Worm (Caenorhabditis elegans) whole organism, late embryonic: ENCODE data around the gene pqn-78.
A peak's percentile ranks its signal among the peaks of the same experiment; 100 is the strongest.

ENCODE experiments used
- C08G9.2 ChIP-seq: sonication (generic microtip); optimal IDR thresholded peaks from 2 replicates; lab custom pipeline; 2016; ENCODE audit warnings: mild to moderate bottlenecking, missing genetic modification characterization, moderate library complexity, missing compliant biosample characterization
- F13H6.1 ChIP-seq: sonication (generic microtip); optimal IDR thresholded peaks from 2 replicates; lab custom pipeline; 2016; ENCODE audit warnings: missing genetic modification characterization, missing compliant biosample characterization
- T23F11.4 ChIP-seq: fragments of 200-800 bp; sonication (Bioruptor generic); optimal IDR thresholded peaks from 2 replicates; lab custom pipeline; 2018; ENCODE audit warnings: mild to moderate bottlenecking, missing genetic modification characterization, missing compliant biosample characterization
- Y22D7AL.16 ChIP-seq: sonication (generic microtip); optimal IDR thresholded peaks from 2 replicates; lab custom pipeline; 2016; ENCODE audit warnings: missing genetic modification characterization, missing compliant biosample characterization
- ama-1 ChIP-seq: fragments of 150-350 bp; optimal IDR thresholded peaks from 2 replicates; lab custom pipeline; 2014
- ceh-14 ChIP-seq: sonication (generic microtip); optimal IDR thresholded peaks from 2 replicates; lab custom pipeline; 2016; ENCODE audit warnings: missing genotype, missing genetic modification characterization, missing compliant biosample characterization
- ceh-19 ChIP-seq: fragments of 200-800 bp; sonication (Bioruptor generic); optimal IDR thresholded peaks from 2 replicates; lab custom pipeline; 2018; ENCODE audit warnings: mild to moderate bottlenecking, missing genetic modification characterization, missing compliant biosample characterization
- ceh-22 ChIP-seq: sonication (generic microtip); optimal IDR thresholded peaks from 2 replicates; lab custom pipeline; 2017; ENCODE audit warnings: missing biosample characterization, missing genetic modification characterization
- ceh-34 ChIP-seq: sonication (generic microtip); optimal IDR thresholded peaks from 2 replicates; lab custom pipeline; 2016; ENCODE audit warnings: mild to moderate bottlenecking, missing genetic modification characterization, missing compliant biosample characterization
- ceh-45 ChIP-seq: fragments of 200-800 bp; sonication (Bioruptor generic); IDR thresholded peaks from 2 replicates; pipeline ENCODE4 v1.3.6; 2022; ENCODE audit warnings: missing genetic modification reagents, missing genetic modification characterization, missing compliant biosample characterization
- ceh-48 ChIP-seq: sonication (generic microtip); optimal IDR thresholded peaks from 2 replicates; lab custom pipeline; 2016; ENCODE audit warnings: missing genetic modification characterization, inconsistent platforms, missing compliant biosample characterization
- ceh-6 ChIP-seq: fragments of 200-800 bp; sonication (Bioruptor generic); optimal IDR thresholded peaks from 2 replicates; lab custom pipeline; 2018; ENCODE audit warnings: mild to moderate bottlenecking, missing genetic modification characterization, missing compliant biosample characterization
- ceh-9 ChIP-seq: sonication (generic microtip); optimal IDR thresholded peaks from 2 replicates; lab custom pipeline; 2016; ENCODE audit warnings: mild to moderate bottlenecking, missing genetic modification characterization, inconsistent platforms, missing compliant biosample characterization
- che-1 ChIP-seq: sonication (generic microtip); optimal IDR thresholded peaks from 2 replicates; lab custom pipeline; 2016; ENCODE audit warnings: mild to moderate bottlenecking, missing genetic modification characterization, missing compliant biosample characterization
- dmd-4 ChIP-seq: sonication (generic microtip); optimal IDR thresholded peaks from 2 replicates; lab custom pipeline; 2016; ENCODE audit warnings: borderline replicate concordance, missing genetic modification characterization, missing compliant biosample characterization
- dve-1 ChIP-seq: sonication (generic microtip); optimal IDR thresholded peaks from 2 replicates; lab custom pipeline; 2017; ENCODE audit warnings: antibody characterized with exemption, mild to moderate bottlenecking, missing genetic modification characterization, missing compliant biosample characterization
- elt-2 ChIP-seq: sonication (generic microtip); optimal IDR thresholded peaks from 2 replicates; lab custom pipeline; 2016; ENCODE audit warnings: missing genetic modification reagents, missing genetic modification characterization, missing compliant biosample characterization
- ets-4 ChIP-seq: sonication (generic microtip); optimal IDR thresholded peaks from 2 replicates; lab custom pipeline; 2016; ENCODE audit warnings: missing genetic modification characterization, missing compliant biosample characterization
- eyg-1 ChIP-seq: sonication (generic microtip); optimal IDR thresholded peaks from 2 replicates; lab custom pipeline; 2016; ENCODE audit warnings: missing genotype, missing genetic modification characterization, missing compliant biosample characterization
- fkh-6 ChIP-seq: sonication (generic microtip); optimal IDR thresholded peaks from 2 replicates; lab custom pipeline; 2016; ENCODE audit warnings: missing genetic modification characterization, missing compliant biosample characterization
- hlh-15 ChIP-seq: sonication (generic microtip); optimal IDR thresholded peaks from 2 replicates; lab custom pipeline; 2016; ENCODE audit warnings: missing genetic modification characterization, missing compliant biosample characterization
- hlh-30 ChIP-seq: sonication (generic microtip); optimal IDR thresholded peaks from 2 replicates; lab custom pipeline; 2017; ENCODE audit warnings: antibody characterized with exemption, missing genetic modification characterization, missing compliant biosample characterization; ENCODE audit not compliant: insufficient read depth
- hlh-6 ChIP-seq: sonication (generic microtip); optimal IDR thresholded peaks from 2 replicates; lab custom pipeline; 2016; ENCODE audit warnings: missing genotype, missing genetic modification characterization, missing compliant biosample characterization
- hlh-8 ChIP-seq: sonication (generic microtip); optimal IDR thresholded peaks from 2 replicates; lab custom pipeline; 2016; ENCODE audit warnings: missing genotype, missing genetic modification characterization, missing compliant biosample characterization
- lin-11 ChIP-seq: fragments of 200-800 bp; sonication (Bioruptor generic); optimal IDR thresholded peaks from 2 replicates; lab custom pipeline; 2018; ENCODE audit warnings: mild to moderate bottlenecking, missing genetic modification characterization, missing compliant biosample characterization
- madf-2 ChIP-seq: sonication (generic microtip); optimal IDR thresholded peaks from 2 replicates; lab custom pipeline; 2017; ENCODE audit warnings: missing genetic modification characterization, missing compliant biosample characterization
- mec-3 ChIP-seq: sonication (generic microtip); optimal IDR thresholded peaks from 2 replicates; lab custom pipeline; 2016; ENCODE audit warnings: borderline replicate concordance, missing genetic modification characterization, missing compliant biosample characterization
- npax-4 ChIP-seq: sonication (generic microtip); optimal IDR thresholded peaks from 2 replicates; lab custom pipeline; 2016; ENCODE audit warnings: missing genetic modification characterization, missing compliant biosample characterization
- pag-3 ChIP-seq: sonication (generic microtip); optimal IDR thresholded peaks from 2 replicates; lab custom pipeline; 2016; ENCODE audit warnings: missing compliant biosample characterization, missing genetic modification characterization, borderline replicate concordance
- pat-9 ChIP-seq: fragments of 200-800 bp; sonication (Bioruptor generic); optimal IDR thresholded peaks from 2 replicates; lab custom pipeline; 2018; ENCODE audit warnings: mild to moderate bottlenecking, missing genetic modification characterization, moderate library complexity, missing compliant biosample characterization
- pax-1 ChIP-seq: fragments of 150-350 bp; optimal IDR thresholded peaks from 2 replicates; lab custom pipeline; 2014; ENCODE audit warnings: missing biosample characterization, missing genetic modification characterization
- pha-2 ChIP-seq: sonication (generic microtip); optimal IDR thresholded peaks from 2 replicates; lab custom pipeline; 2017; ENCODE audit warnings: mild to moderate bottlenecking, missing genetic modification characterization, missing compliant biosample characterization
- pqm-1 ChIP-seq: sonication (generic microtip); optimal IDR thresholded peaks from 2 replicates; lab custom pipeline; 2016; ENCODE audit warnings: missing genetic modification characterization, missing compliant biosample characterization
- pros-1 ChIP-seq: fragments of 150-350 bp; optimal IDR thresholded peaks from 2 replicates; lab custom pipeline; 2014; ENCODE audit warnings: missing biosample characterization, missing genetic modification reagents, missing genetic modification characterization
- sdc-2 ChIP-seq: sonication (generic microtip); optimal IDR thresholded peaks from 2 replicates; lab custom pipeline; 2016; ENCODE audit warnings: missing genotype, missing genetic modification characterization, missing compliant biosample characterization
- sox-2 ChIP-seq: fragments of 200-800 bp; sonication (Bioruptor generic); IDR thresholded peaks from 2 replicates; pipeline ENCODE4 v1.3.6; 2022; ENCODE audit warnings: missing genetic modification reagents, missing genetic modification characterization, missing compliant biosample characterization
- sox-4 ChIP-seq: sonication (generic microtip); optimal IDR thresholded peaks from 2 replicates; lab custom pipeline; 2017; ENCODE audit warnings: mild to moderate bottlenecking, missing genetic modification characterization, inconsistent platforms, missing compliant biosample characterization
- syd-9 ChIP-seq: sonication (generic microtip); optimal IDR thresholded peaks from 2 replicates; lab custom pipeline; 2016; ENCODE audit warnings: mild to moderate bottlenecking, missing genetic modification characterization, moderate library complexity, missing compliant biosample characterization
- tbx-2 ChIP-seq: sonication (generic microtip); optimal IDR thresholded peaks from 2 replicates; lab custom pipeline; 2016; ENCODE audit warnings: missing genetic modification characterization, missing compliant biosample characterization
- tbx-7 ChIP-seq: sonication (generic microtip); optimal IDR thresholded peaks from 2 replicates; lab custom pipeline; 2016; ENCODE audit warnings: missing genotype, missing genetic modification characterization, missing compliant biosample characterization
- ttx-3 ChIP-seq: sonication (generic microtip); optimal IDR thresholded peaks from 2 replicates; lab custom pipeline; 2016; ENCODE audit warnings: missing genetic modification reagents, missing genetic modification characterization, missing compliant biosample characterization
- unc-3 ChIP-seq, 2 experiments: fragments of 200-800 bp in 1 of 2; sonication (Bioruptor generic) in 1 of 2; sonication (generic microtip) in 1 of 2; conservative IDR thresholded peaks in 1 of 2; optimal IDR thresholded peaks in 1 of 2; 2 replicates each; pipeline versions ENCODE4 v1.3.6 to Lab custom; 2016 to 2022; ENCODE audit warnings: missing compliant biosample characterization in 2 of 2, missing genetic modification characterization in 2 of 2, missing genetic modification reagents in 1 of 2
- unc-55 ChIP-seq: sonication (generic microtip); optimal IDR thresholded peaks from 2 replicates; lab custom pipeline; 2017; ENCODE audit warnings: missing biosample characterization, missing genetic modification reagents, missing genetic modification characterization
- zip-5 ChIP-seq: sonication (generic microtip); optimal IDR thresholded peaks from 2 replicates; lab custom pipeline; 2016; ENCODE audit warnings: missing genetic modification characterization, missing compliant biosample characterization
- ztf-16 ChIP-seq: sonication (generic microtip); optimal IDR thresholded peaks from 2 replicates; lab custom pipeline; 2017; ENCODE audit warnings: missing genetic modification characterization, missing compliant biosample characterization

Gene pqn-78

DNA sequence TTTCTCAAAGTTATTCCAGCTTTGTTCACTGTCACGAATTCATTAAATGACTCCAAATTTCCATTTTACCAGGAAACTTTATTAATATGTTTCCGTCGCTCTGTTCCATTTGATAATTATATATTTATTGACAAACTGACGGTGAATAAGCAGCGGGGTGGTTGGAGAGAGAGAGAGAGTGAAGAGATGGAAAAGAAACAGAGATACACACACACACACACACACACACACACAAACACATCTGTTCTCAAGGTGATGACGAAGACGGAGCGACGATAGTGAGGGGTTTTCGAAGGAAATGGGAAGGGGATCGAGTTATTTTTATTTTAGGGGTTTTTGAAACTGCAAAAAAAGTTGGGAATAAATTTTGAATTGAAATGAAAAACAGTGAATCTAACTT lies 21.0 kb downstream of the pqn-78 start (continued):
- TF ChIP-seq pag-3 (tag; lab: Kevin White, UChicago) = no peak
- no peak for TF ChIP-seq hlh-30 (tag; lab: Kevin White, UChicago)
- peak; percentile 21 for TF ChIP-seq tbx-2 (tag; lab: Kevin White, UChicago)
- TF ChIP-seq pha-2 (tag; lab: Kevin White, UChicago) = no peak
- TF ChIP-seq che-1 = no peak
- TF ChIP-seq T23F11.4 (GFP tag; lab: Kevin White, UChicago) = no peak

- no peak for TF ChIP-seq che-1
- no peak for TF ChIP-seq tbx-2 (tag; lab: Kevin White, UChicago)
- TF ChIP-seq sox-4 (tag; lab: Kevin White, UChicago) = no peak
- no peak for TF ChIP-seq dmd-4 (tag; lab: Kevin White, UChicago)
- no peak for TF ChIP-seq zip-5
Measured at ce11 chrIV:15572106-15572505, 22.7 kb downstream of the pqn-78 start.

- TF ChIP-seq sdc-2 (tag; lab: Kevin White, UChicago) = no peak
- TF ChIP-seq syd-9 = no peak
- no peak for TF ChIP-seq pha-2 (tag; lab: Kevin White, UChicago)
- TF ChIP-seq mec-3 (tag; lab: Kevin White, UChicago) = no peak
- no peak for TF ChIP-seq ceh-45 (GFP tag; lab: Robert Waterston, UW)
- no peak for TF ChIP-seq ceh-9 (tag; lab: Kevin White, UChicago)
- no peak for TF ChIP-seq hlh-15 (tag; lab: Kevin White, UChicago)
- TF ChIP-seq ceh-14 (tag; lab: Kevin White, UChicago) = no peak
- TF ChIP-seq dve-1 = no peak
- no peak for TF ChIP-seq ets-4 (tag; lab: Kevin White, UChicago)
- TF ChIP-seq dmd-4 (tag; lab: Kevin White, UChicago) = no peak
- no peak for TF ChIP-seq ceh-6 (GFP tag; lab: Kevin White, UChicago)
Measured at ce11 chrIV:15571652-15572051, 23.2 kb downstream of the pqn-78 start.

ce11 chrIV:15570770-15571169 lies 24.1 kb downstream of the pqn-78 start:
- TF ChIP-seq pax-1 (tag; lab: Kevin White, UChicago) (peak; percentile 78), fkh-6 (tag; lab: Kevin White, UChicago) (peak; percentile 38), lin-11 (tag; lab: Kevin White, UChicago) (no peak), ceh-19 (GFP tag; lab: Kevin White, UChicago) (no peak), ceh-22 (tag; lab: Kevin White, UChicago) (no peak), Y22D7AL.16 (tag; lab: Kevin White, UChicago) (no peak), ceh-34 (tag; lab: Kevin White, UChicago) (peak; percentile 75), tbx-2 (tag; lab: Kevin White, UChicago) (peak; percentile 78), dve-1 (peak; percentile 43), npax-4 (tag; lab: Kevin White, UChicago) (no peak), hlh-8 (tag; lab: Kevin White, UChicago) (peak; percentile 14), hlh-15 (tag; lab: Kevin White, UChicago) (no peak), pat-9 (tag; lab: Kevin White, UChicago) (no peak), unc-55 (GFP tag; lab: Kevin White, UChicago) (peak; percentile 99), eyg-1 (tag; lab: Kevin White, UChicago) (no peak), hlh-6 (tag; lab: Kevin White, UChicago) (no peak), ets-4 (tag; lab: Kevin White, UChicago) (peak; percentile 47), tbx-7 (tag; lab: Kevin White, UChicago) (peak; percentile 10), ceh-48 (tag; lab: Kevin White, UChicago) (peak; percentile 96), ztf-16 (no peak), T23F11.4 (GFP tag; lab: Kevin White, UChicago) (no peak), unc-3 (GFP tag; conservative IDR thresholded peaks at IDR 0.05; lab: Robert Waterston, UW) (no peak), unc-3 (tag; optimal IDR thresholded peaks at IDR 0.05; lab: Kevin White, UChicago) (no peak), pros-1 (tag; lab: Kevin White, UChicago) (peak; percentile 64), sox-2 (GFP tag; lab: Robert Waterston, UW) (peak; percentile 59; the same call in 1 of the 2 replicates), che-1 (no peak), elt-2 (tag; lab: Kevin White, UChicago) (no peak), ceh-14 (tag; lab: Kevin White, UChicago) (peak; percentile 34), madf-2 (peak; percentile 12), ttx-3 (tag; lab: Kevin White, UChicago) (no peak), sdc-2 (tag; lab: Kevin White, UChicago) (peak; percentile 73), C08G9.2 (tag; lab: Kevin White, UChicago) (peak; percentile 42), zip-5 (no peak), pqm-1 (tag; lab: Kevin White, UChicago) (no peak), F13H6.1 (no peak), ama-1 (lab: Kevin White, UChicago) (peak; percentile 85)
